Worm (Caenorhabditis elegans): ENCODE measurements around the gene clec-31.
A peak's percentile ranks its signal among the peaks of the same experiment; 100 is the strongest.

Gene clec-31

ce11 chrV:16840961-16841360 lies 16.9 kb downstream of the clec-31 start, which contains the start of gene clec-40:
Gene clec-40, minus strand, starts transcription at chrV:16841061.
- TF ChIP-seq lin-13 (GFP tag; optimal IDR thresholded peaks at IDR 0.05), result no peak
- TF ChIP-seq sem-4 (tag; optimal IDR thresholded peaks at IDR 0.05), result no peak
- no peak for TF ChIP-seq nhr-11 (tag; optimal IDR thresholded peaks at IDR 0.05)
- no peak for TF ChIP-seq blmp-1 (tag; optimal IDR thresholded peaks at IDR 0.05; ENCODE audit: insufficient read depth)
- TF ChIP-seq sma-9 (GFP tag; optimal IDR thresholded peaks at IDR 0.05), result no peak
- TF ChIP-seq sma-9 (tag; optimal IDR thresholded peaks at IDR 0.05), result no peak
- no peak for TF ChIP-seq nhr-77 (tag; optimal IDR thresholded peaks at IDR 0.05)

DNA sequence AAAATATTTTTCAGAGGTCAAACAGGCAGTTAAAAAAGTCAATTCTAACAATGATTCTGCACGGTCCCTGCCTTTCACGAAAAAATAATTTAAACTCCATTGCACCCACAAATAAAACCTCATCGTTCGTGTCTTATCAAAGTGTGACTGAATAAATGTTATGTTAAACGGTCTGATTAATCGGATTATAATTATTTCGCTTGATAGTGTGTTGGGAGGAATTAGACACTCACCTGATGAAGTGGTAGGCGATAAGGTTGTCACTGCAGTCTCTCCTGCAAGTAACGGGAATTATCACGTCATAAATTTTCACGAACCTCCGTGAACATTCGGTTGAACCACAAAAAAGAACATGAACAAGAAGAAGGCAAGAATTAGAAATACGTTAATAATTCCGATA lies 17.6 kb downstream of the clec-31 start:
- TF ChIP-seq lin-11 (tag; optimal IDR thresholded peaks at IDR 0.05) (no peak), sma-9 (GFP tag; optimal IDR thresholded peaks at IDR 0.05) (peak; percentile 50), sma-9 (tag; optimal IDR thresholded peaks at IDR 0.05) (no peak), fos-1 (tag; optimal IDR thresholded peaks at IDR 0.05) (peak; percentile 76)

ce11 chrV:16838435-16838834 lies 19.4 kb downstream of the clec-31 start:
- TF ChIP-seq snpc-4 (tag; optimal IDR thresholded peaks at IDR 0.05) (no peak), nhr-21 (tag; optimal IDR thresholded peaks at IDR 0.05) (no peak), ceh-82 (tag; optimal IDR thresholded peaks at IDR 0.05) (no peak), nhr-23 (tag; optimal IDR thresholded peaks at IDR 0.05) (no peak), mdl-1 (tag; optimal IDR thresholded peaks at IDR 0.05) (no peak), ama-1 (optimal IDR thresholded peaks at IDR 0.05) (no peak), nhr-237 (tag; optimal IDR thresholded peaks at IDR 0.05) (no peak), nhr-11 (tag; optimal IDR thresholded peaks at IDR 0.05) (no peak), sma-3 (GFP tag; optimal IDR thresholded peaks at IDR 0.05) (no peak), unc-62 (GFP tag; optimal IDR thresholded peaks at IDR 0.05) (no peak), mab-5 (tag; optimal IDR thresholded peaks at IDR 0.05) (no peak), blmp-1 (tag; optimal IDR thresholded peaks at IDR 0.05; ENCODE audit: insufficient read depth) (no peak)

DNA sequence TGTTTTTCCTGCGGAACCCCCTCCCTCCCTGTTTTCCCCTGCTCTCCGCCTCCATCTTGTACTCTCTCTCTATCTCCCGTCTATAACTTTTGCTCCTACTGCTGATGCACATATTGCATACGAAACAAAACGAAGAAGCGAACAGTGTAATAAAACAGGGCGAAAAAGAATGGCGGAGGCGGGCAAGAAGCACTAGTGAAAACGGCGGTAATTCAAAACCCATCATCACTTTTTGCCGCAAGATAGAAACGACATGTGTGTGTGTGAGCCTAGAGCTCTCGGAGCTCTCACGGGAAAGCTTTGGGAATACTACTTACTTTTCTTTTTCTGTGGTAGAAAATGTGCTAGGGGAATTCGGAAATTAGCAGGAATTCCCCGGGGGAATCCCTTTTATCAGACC lies 21.8 kb downstream of the clec-31 start:
- TF ChIP-seq nhr-237 (tag; optimal IDR thresholded peaks at IDR 0.05) (no peak), lin-11 (tag; optimal IDR thresholded peaks at IDR 0.05) (no peak), C34F6.9 (tag; optimal IDR thresholded peaks at IDR 0.05) (no peak), ZK546.5 (tag; optimal IDR thresholded peaks at IDR 0.05) (no peak), ztf-1 (GFP tag; conservative IDR thresholded peaks at IDR 0.05) (no peak), elt-3 (tag; optimal IDR thresholded peaks at IDR 0.05) (no peak), nhr-77 (tag; optimal IDR thresholded peaks at IDR 0.05) (no peak), nhr-23 (tag; optimal IDR thresholded peaks at IDR 0.05) (no peak), gmeb-1 (tag; optimal IDR thresholded peaks at IDR 0.05) (no peak), ceh-16 (tag; optimal IDR thresholded peaks at IDR 0.05) (no peak), unc-55 (GFP tag; optimal IDR thresholded peaks at IDR 0.05) (no peak), nhr-11 (tag; optimal IDR thresholded peaks at IDR 0.05) (no peak), nhr-25 (tag; optimal IDR thresholded peaks at IDR 0.05) (no peak), ceh-82 (tag; optimal IDR thresholded peaks at IDR 0.05) (no peak), mbf-1 (tag; optimal IDR thresholded peaks at IDR 0.05) (no peak), lin-39 (tag; optimal IDR thresholded peaks at IDR 0.05) (no peak), lsy-2 (tag; optimal IDR thresholded peaks at IDR 0.05) (no peak)

ce11 chrV:16834989-16835388 lies 22.9 kb downstream of the clec-31 start, which contains the start of gene tni-3:
Gene tni-3, minus strand, starts transcription at chrV:16835128.
- TF ChIP-seq unc-55 (GFP tag; optimal IDR thresholded peaks at IDR 0.05) (no peak), ceh-82 (tag; optimal IDR thresholded peaks at IDR 0.05) (no peak), fos-1 (tag; optimal IDR thresholded peaks at IDR 0.05) (no peak), ztf-4 (tag; optimal IDR thresholded peaks at IDR 0.05) (no peak), mbf-1 (tag; optimal IDR thresholded peaks at IDR 0.05) (no peak), mab-5 (tag; optimal IDR thresholded peaks at IDR 0.05) (no peak), blmp-1 (tag; optimal IDR thresholded peaks at IDR 0.05; ENCODE audit: insufficient read depth) (no peak), mdl-1 (tag; optimal IDR thresholded peaks at IDR 0.05) (no peak)

- no peak for TF ChIP-seq ztf-11 (tag; optimal IDR thresholded peaks at IDR 0.05)
- TF ChIP-seq fos-1 (tag; optimal IDR thresholded peaks at IDR 0.05), result no peak
- TF ChIP-seq mab-5 (tag; optimal IDR thresholded peaks at IDR 0.05), result no peak
- no peak for TF ChIP-seq skn-1 (tag; optimal IDR thresholded peaks at IDR 0.05)
- TF ChIP-seq lin-11 (tag; optimal IDR thresholded peaks at IDR 0.05), result no peak
- TF ChIP-seq mbf-1 (tag; optimal IDR thresholded peaks at IDR 0.05), result no peak
- no peak for TF ChIP-seq ZK546.5 (tag; optimal IDR thresholded peaks at IDR 0.05)
- no peak for TF ChIP-seq egl-27 (tag; optimal IDR thresholded peaks at IDR 0.05)
- no peak for TF ChIP-seq nhr-21 (tag; optimal IDR thresholded peaks at IDR 0.05)
Measured at ce11 chrV:16833672-16834071, 24.2 kb downstream of the clec-31 start.

All from whole organism, L2 larva.